Fruit fly (Drosophila melanogaster) whole organism, prepupa: ENCODE results near the gene CG10550.

ENCODE experiments used
- Blimp-1 ChIP-seq: fragments of 200-800 bp; sonication (Bioruptor generic); optimal IDR thresholded peaks from 3 replicates; lab custom pipeline; 2017; ENCODE audit warnings: missing biosample characterization, missing genetic modification characterization, mild to moderate bottlenecking, moderate library complexity, missing genetic modification reagents
- CG10631 ChIP-seq: fragments of 200-800 bp; sonication (Bioruptor generic); optimal IDR thresholded peaks from 2 replicates; lab custom pipeline; 2016; ENCODE audit warnings: missing biosample characterization, missing genetic modification characterization
- CG10669 ChIP-seq: fragments of 200-800 bp; sonication (Bioruptor generic); optimal IDR thresholded peaks from 3 replicates; lab custom pipeline; 2018; ENCODE audit warnings: missing biosample characterization, mild to moderate bottlenecking, missing genetic modification characterization, moderate library complexity
- CG11762 ChIP-seq: fragments of 200-800 bp; sonication (Bioruptor generic); optimal IDR thresholded peaks from 3 replicates; lab custom pipeline; 2016; ENCODE audit warnings: missing biosample characterization, missing genetic modification characterization; ENCODE audit not compliant: insufficient read depth
- CG15336 ChIP-seq: fragments of 200-800 bp; sonication (Bioruptor generic); IDR thresholded peaks from 2 replicates; pipeline ENCODE4 v1.3.6; 2022; ENCODE audit warnings: missing biosample characterization, missing genetic modification characterization
- CG1621 ChIP-seq: fragments of 200-800 bp; sonication (Bioruptor generic); optimal IDR thresholded peaks from 3 replicates; lab custom pipeline; 2018; ENCODE audit warnings: missing biosample characterization, mild to moderate bottlenecking, missing genetic modification characterization
- CG16779 ChIP-seq: fragments of 200-800 bp; sonication (Bioruptor generic); optimal IDR thresholded peaks from 3 replicates; lab custom pipeline; 2017; ENCODE audit warnings: missing biosample characterization, mild to moderate bottlenecking, missing genetic modification characterization
- CG32006 ChIP-seq: fragments of 200-800 bp; sonication (Bioruptor generic); optimal IDR thresholded peaks from 3 replicates; lab custom pipeline; 2017; ENCODE audit warnings: missing biosample characterization, mild to moderate bottlenecking, missing genetic modification characterization
- CG34406 ChIP-seq: fragments of 200-800 bp; sonication (Bioruptor generic); optimal IDR thresholded peaks from 3 replicates; lab custom pipeline; 2016; ENCODE audit warnings: missing biosample characterization, missing genetic modification characterization
- CG3919 ChIP-seq: fragments of 200-800 bp; sonication (Bioruptor generic); optimal IDR thresholded peaks from 3 replicates; lab custom pipeline; 2016; ENCODE audit warnings: missing biosample characterization, missing genetic modification characterization
- CG6276 ChIP-seq: fragments of 200-800 bp; sonication (Bioruptor generic); optimal IDR thresholded peaks from 2 replicates; lab custom pipeline; 2017; ENCODE audit warnings: missing biosample characterization, mild to moderate bottlenecking, missing genetic modification characterization
- CG6808 ChIP-seq: fragments of 200-800 bp; sonication (Bioruptor generic); optimal IDR thresholded peaks from 3 replicates; lab custom pipeline; 2017; ENCODE audit warnings: missing biosample characterization, missing genetic modification characterization, mild to moderate bottlenecking, moderate library complexity, missing genetic modification reagents
- CG6854 ChIP-seq: fragments of 200-800 bp; sonication (Bioruptor generic); optimal IDR thresholded peaks from 2 replicates; lab custom pipeline; 2017; ENCODE audit warnings: missing biosample characterization, mild to moderate bottlenecking, missing genetic modification characterization
- CG8319 ChIP-seq: fragments of 200-800 bp; sonication (Bioruptor generic); optimal IDR thresholded peaks from 3 replicates; lab custom pipeline; 2016; ENCODE audit warnings: missing biosample characterization, missing genetic modification characterization
- CG8632 ChIP-seq: fragments of 200-800 bp; sonication (Bioruptor generic); optimal IDR thresholded peaks from 3 replicates; lab custom pipeline; 2016; ENCODE audit warnings: missing biosample characterization, missing genetic modification characterization
- CG9139 ChIP-seq: fragments of 200-800 bp; sonication (Bioruptor generic); optimal IDR thresholded peaks from 3 replicates; lab custom pipeline; 2017; ENCODE audit warnings: missing biosample characterization, mild to moderate bottlenecking, missing genetic modification characterization
- Eip75B ChIP-seq: fragments of 200-800 bp; sonication (Bioruptor generic); optimal IDR thresholded peaks from 3 replicates; lab custom pipeline; 2016; ENCODE audit warnings: missing biosample characterization, missing genetic modification characterization
- Eip78C ChIP-seq: fragments of 200-800 bp; sonication (Bioruptor generic); peaks from one replicate; lab custom pipeline; 2016; ENCODE audit warnings: missing biosample characterization, missing genetic modification characterization
- Eip93F ChIP-seq: fragments of 200-800 bp; sonication (Bioruptor generic); optimal IDR thresholded peaks from 2 replicates; lab custom pipeline; 2016; ENCODE audit warnings: missing biosample characterization, mild to moderate bottlenecking, missing genetic modification characterization
- Ets21C ChIP-seq: fragments of 200-800 bp; sonication (Bioruptor generic); optimal IDR thresholded peaks from 3 replicates; lab custom pipeline; 2016; ENCODE audit warnings: missing biosample characterization, missing genetic modification characterization
- Ets96B ChIP-seq: fragments of 200-800 bp; optimal IDR thresholded peaks from 2 replicates; lab custom pipeline; 2019; ENCODE audit warnings: missing biosample characterization, mild to moderate bottlenecking, missing genetic modification characterization, moderate library complexity
- Gug ChIP-seq: fragments of 200-800 bp; sonication (Bioruptor generic); IDR thresholded peaks from 2 replicates; pipeline ENCODE4 v1.3.6; 2022; ENCODE audit warnings: missing biosample characterization, missing genetic modification characterization
- Hr39 ChIP-seq: fragments of 200-800 bp; sonication (Bioruptor generic); optimal IDR thresholded peaks from 2 replicates; lab custom pipeline; 2016; ENCODE audit warnings: missing biosample characterization, missing genetic modification characterization
- Hr4 ChIP-seq: fragments of 200-800 bp; sonication (Bioruptor generic); optimal IDR thresholded peaks from 3 replicates; lab custom pipeline; 2016; ENCODE audit warnings: missing biosample characterization, missing genetic modification characterization
- Lpt ChIP-seq: fragments of 200-800 bp; sonication (Bioruptor generic); optimal IDR thresholded peaks from 3 replicates; lab custom pipeline; 2016; ENCODE audit warnings: missing biosample characterization, missing genetic modification characterization
- Met ChIP-seq: fragments of 200-800 bp; sonication (Bioruptor generic); optimal IDR thresholded peaks from 3 replicates; lab custom pipeline; 2016; ENCODE audit warnings: missing biosample characterization, missing genetic modification characterization
- OdsH ChIP-seq: fragments of 200-800 bp; sonication (Bioruptor generic); optimal IDR thresholded peaks from 3 replicates; lab custom pipeline; 2016; ENCODE audit warnings: missing biosample characterization, missing genetic modification characterization
- Sox102F ChIP-seq: fragments of 200-800 bp; sonication (Bioruptor generic); optimal IDR thresholded peaks from 2 replicates; lab custom pipeline; 2016; ENCODE audit warnings: missing biosample characterization, mild to moderate bottlenecking, missing genetic modification characterization
- Sox14 ChIP-seq: fragments of 200-800 bp; sonication (Bioruptor generic); optimal IDR thresholded peaks from 3 replicates; lab custom pipeline; 2016; ENCODE audit warnings: missing biosample characterization, missing genetic modification characterization
- Sox15 ChIP-seq: fragments of 200-800 bp; sonication (Bioruptor generic); optimal IDR thresholded peaks from 3 replicates; lab custom pipeline; 2016; ENCODE audit warnings: missing biosample characterization, missing genetic modification characterization
- achi ChIP-seq: fragments of 200-800 bp; sonication (Bioruptor generic); optimal IDR thresholded peaks from 3 replicates; lab custom pipeline; 2016; ENCODE audit warnings: missing biosample characterization, missing genetic modification characterization
- cyc ChIP-seq: fragments of 200-800 bp; sonication (Bioruptor generic); optimal IDR thresholded peaks from 3 replicates; lab custom pipeline; 2016; ENCODE audit warnings: missing biosample characterization, missing genetic modification characterization
- eg ChIP-seq: fragments of 200-800 bp; sonication (Bioruptor generic); IDR thresholded peaks from 3 replicates; pipeline ENCODE4 v1.3.6; 2022; ENCODE audit warnings: missing biosample characterization, missing genetic modification characterization
- esn ChIP-seq: fragments of 200-800 bp; sonication (Bioruptor generic); optimal IDR thresholded peaks from 2 replicates; lab custom pipeline; 2016; ENCODE audit warnings: missing biosample characterization, mild to moderate bottlenecking, missing genetic modification characterization, moderate library complexity
- fd85E ChIP-seq: fragments of 200-800 bp; sonication (Bioruptor generic); optimal IDR thresholded peaks from 3 replicates; lab custom pipeline; 2016; ENCODE audit warnings: missing biosample characterization, missing genetic modification characterization
- fkh ChIP-seq: fragments of 200-800 bp; sonication (Bioruptor generic); optimal IDR thresholded peaks from 3 replicates; lab custom pipeline; 2017; ENCODE audit warnings: missing biosample characterization, mild to moderate bottlenecking, missing genetic modification characterization, moderate library complexity
- lz ChIP-seq: fragments of 200-800 bp; sonication (Bioruptor generic); optimal IDR thresholded peaks from 3 replicates; lab custom pipeline; 2016; ENCODE audit warnings: missing biosample characterization, missing genetic modification characterization
- net ChIP-seq: fragments of 200-800 bp; sonication (Bioruptor generic); optimal IDR thresholded peaks from 3 replicates; lab custom pipeline; 2016; ENCODE audit warnings: missing biosample characterization, missing genetic modification characterization
- pdm3 ChIP-seq: fragments of 200-800 bp; sonication (Bioruptor generic); optimal IDR thresholded peaks from 3 replicates; lab custom pipeline; 2016; ENCODE audit warnings: missing biosample characterization, missing genetic modification characterization
- spab ChIP-seq: fragments of 200-800 bp; sonication (Bioruptor generic); optimal IDR thresholded peaks from 2 replicates; lab custom pipeline; 2017; ENCODE audit warnings: missing biosample characterization, mild to moderate bottlenecking, missing genetic modification characterization, missing genetic modification reagents
- svp ChIP-seq: fragments of 200-800 bp; sonication (Bioruptor generic); peaks from one replicate; lab custom pipeline; 2016; ENCODE audit warnings: missing biosample characterization, missing genetic modification characterization
- vri ChIP-seq: fragments of 200-800 bp; sonication (Bioruptor generic); optimal IDR thresholded peaks from 3 replicates; lab custom pipeline; 2016; ENCODE audit warnings: missing biosample characterization, mild to moderate bottlenecking, missing genetic modification characterization

CG10550 gene

DNA sequence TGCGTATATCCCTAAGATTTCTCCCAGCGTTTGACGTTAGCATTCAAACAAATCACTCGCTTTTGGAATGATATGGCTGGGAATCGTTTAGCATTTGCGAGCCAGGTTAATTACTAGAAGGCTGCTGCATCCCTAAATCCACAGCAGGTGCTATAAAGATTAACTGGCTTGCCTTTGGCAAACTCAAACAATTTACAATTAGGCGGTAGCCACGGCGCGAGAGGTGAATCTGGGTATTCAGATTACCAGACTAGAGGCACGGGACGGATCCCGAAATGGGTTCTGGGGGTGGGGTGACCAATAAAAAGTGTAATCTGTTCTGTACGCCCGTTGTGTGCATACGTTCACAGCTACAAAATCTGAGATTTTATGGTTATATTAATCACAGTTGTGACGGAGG lies 27.0 kb downstream of the CG10550 start, which contains the start of gene CG11892:
Gene CG11892 (plus strand): TSS at position 384 of the 400 bp plus-strand sequence.
- no peak for TF ChIP-seq CG8632 (GFP tag; lab: Kevin White, UChicago)
- no peak for TF ChIP-seq CG10669 (GFP tag; lab: Kevin White, UChicago)
- peak; percentile 90 for TF ChIP-seq fkh (GFP tag; lab: Kevin White, UChicago)
- no peak for TF ChIP-seq Hr4 (GFP tag; lab: Kevin White, UChicago)
- no peak for TF ChIP-seq CG1621
- no peak for TF ChIP-seq eg (GFP tag; lab: Robert Waterston, UW)
- no peak for TF ChIP-seq fd85E (GFP tag; lab: Kevin White, UChicago)
- TF ChIP-seq CG16779, result no peak
- no peak for TF ChIP-seq cyc
- TF ChIP-seq CG6854, result no peak
- no peak for TF ChIP-seq CG34406 (GFP tag; lab: Kevin White, UChicago)
- TF ChIP-seq net (GFP tag; lab: Kevin White, UChicago), result no peak
- TF ChIP-seq Hr39, result no peak
- TF ChIP-seq CG9139 (GFP tag; lab: Kevin White, UChicago), result no peak
- no peak for TF ChIP-seq CG6276 (GFP tag; lab: Kevin White, UChicago)
- no peak for TF ChIP-seq CG10631 (GFP tag; lab: Kevin White, UChicago)
- TF ChIP-seq Eip78C (GFP tag; lab: Kevin White, UChicago), result no peak
- no peak for TF ChIP-seq esn (GFP tag; lab: Kevin White, UChicago)
- no peak for TF ChIP-seq CG8319 (GFP tag; lab: Kevin White, UChicago)
- TF ChIP-seq vri, result peak; percentile 46
- TF ChIP-seq Eip93F (GFP tag; lab: Kevin White, UChicago), result no peak
- no peak for TF ChIP-seq CG3919 (GFP tag; lab: Kevin White, UChicago)
- TF ChIP-seq Gug (GFP tag; lab: Robert Waterston, UW), result no peak
- TF ChIP-seq Sox102F, result peak; percentile 23
- no peak for TF ChIP-seq CG11762 (GFP tag; lab: Kevin White, UChicago)
- TF ChIP-seq svp (GFP tag; lab: Kevin White, UChicago), result peak; percentile 46
- no peak for TF ChIP-seq CG15336 (GFP tag; lab: Robert Waterston, UW)
- TF ChIP-seq Blimp-1 (GFP tag; lab: Kevin White, UChicago), result no peak
- no peak for TF ChIP-seq Eip75B (GFP tag; lab: Kevin White, UChicago)
- no peak for TF ChIP-seq Ets21C (GFP tag; lab: Kevin White, UChicago)
- no peak for TF ChIP-seq Ets96B (tag; lab: Kevin White, UChicago)
- no peak for TF ChIP-seq Sox15 (GFP tag; lab: Kevin White, UChicago)
- no peak for TF ChIP-seq CG32006 (GFP tag; lab: Kevin White, UChicago)

DNA sequence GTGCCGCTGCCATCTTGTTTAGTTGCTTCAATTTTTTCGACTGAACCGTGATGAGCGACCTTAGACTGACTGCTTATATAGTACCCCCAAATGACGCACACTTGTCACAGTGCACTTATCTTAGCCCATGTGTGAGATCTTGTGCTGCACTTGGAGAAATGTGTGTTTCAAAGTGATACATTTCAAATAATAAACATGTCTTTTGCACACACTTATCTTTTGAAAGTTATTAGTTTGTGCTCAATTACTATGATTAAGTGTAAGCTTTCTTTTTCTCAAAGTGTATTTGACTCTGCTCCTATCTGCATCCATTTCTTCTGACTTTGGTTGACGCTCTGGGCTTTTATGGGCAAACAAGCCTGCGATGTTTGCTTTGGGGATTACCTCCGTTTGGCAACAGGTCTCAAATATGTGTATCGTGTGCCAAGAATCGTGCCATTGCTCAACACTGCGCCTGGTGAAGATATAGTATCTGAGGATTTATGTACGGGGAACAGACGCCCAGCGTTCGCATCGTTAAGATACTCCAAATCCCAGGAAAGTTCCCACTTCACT lies 28.3 kb downstream of the CG10550 start, which contains the start of gene CG10514:
Gene CG10514 (minus strand): TSS at position 51 of the 555 bp plus-strand sequence.
- TF ChIP-seq vri (peak; percentile 23), Sox14 (GFP tag; lab: Kevin White, UChicago) (no peak), achi (peak; percentile 12), spab (no peak), svp (GFP tag; lab: Kevin White, UChicago) (peak; percentile 26), CG8632 (GFP tag; lab: Kevin White, UChicago) (no peak), Sox102F (peak; percentile 4), Eip78C (GFP tag; lab: Kevin White, UChicago) (no peak), CG6854 (no peak), Ets21C (GFP tag; lab: Kevin White, UChicago) (no peak), lz (no peak), CG16779 (no peak), CG6808 (no peak), OdsH (GFP tag; lab: Kevin White, UChicago) (no peak), Gug (GFP tag; lab: Robert Waterston, UW) (no peak), pdm3 (GFP tag; lab: Kevin White, UChicago) (no peak), CG6276 (GFP tag; lab: Kevin White, UChicago) (no peak), Lpt (GFP tag; lab: Kevin White, UChicago) (no peak), Met (GFP tag; lab: Kevin White, UChicago) (no peak)
- TF ChIP-seq, all 60 proteins: peak for 4
